Worm (Caenorhabditis elegans) whole organism, L3 larva: ENCODE measurements around the gene nhr-86.

Experiments
- aly-2 ChIP-seq: fragments of 150-350 bp; optimal IDR thresholded peaks from 2 replicates; lab custom pipeline; 2014; ENCODE audit warnings: missing biosample characterization, missing genetic modification characterization
- ceh-16 ChIP-seq: sonication (generic microtip); optimal IDR thresholded peaks from 2 replicates; lab custom pipeline; 2017; ENCODE audit warnings: missing biosample characterization, missing genetic modification characterization
- ceh-28 ChIP-seq: fragments of 150-350 bp; optimal IDR thresholded peaks from 2 replicates; lab custom pipeline; 2014; ENCODE audit warnings: missing biosample characterization, missing genetic modification reagents, missing genetic modification characterization
- ceh-9 ChIP-seq: sonication (generic microtip); optimal IDR thresholded peaks from 2 replicates; lab custom pipeline; 2018; ENCODE audit warnings: missing biosample characterization, missing genetic modification characterization
- egl-27 ChIP-seq: sonication (generic microtip); optimal IDR thresholded peaks from 4 replicates; lab custom pipeline; 2017; ENCODE audit warnings: missing biosample characterization, missing genetic modification reagents, missing genetic modification characterization
- hmg-11 ChIP-seq: sonication (generic microtip); optimal IDR thresholded peaks from 2 replicates; lab custom pipeline; 2016; ENCODE audit warnings: missing genetic modification characterization, missing compliant biosample characterization
- nhr-12 ChIP-seq: fragments of 150-350 bp; optimal IDR thresholded peaks from 2 replicates; lab custom pipeline; 2014; ENCODE audit warnings: missing biosample characterization, missing genetic modification characterization
- nhr-25 ChIP-seq: sonication (generic microtip); optimal IDR thresholded peaks from 2 replicates; lab custom pipeline; 2017; ENCODE audit warnings: missing biosample characterization, missing genetic modification characterization
- nhr-28 ChIP-seq: fragments of 150-350 bp; optimal IDR thresholded peaks from 2 replicates; lab custom pipeline; 2014; ENCODE audit warnings: missing biosample characterization, missing genetic modification characterization
- nhr-76 ChIP-seq: fragments of 150-350 bp; sonication (generic microtip); optimal IDR thresholded peaks from 5 replicates; lab custom pipeline; 2014; ENCODE audit warnings: missing biosample characterization, missing genetic modification characterization
- snpc-4 ChIP-seq: fragments of 150-350 bp; optimal IDR thresholded peaks from 2 replicates; lab custom pipeline; 2014; ENCODE audit warnings: missing biosample characterization, missing genetic modification characterization
- tbx-2 ChIP-seq: sonication (generic microtip); optimal IDR thresholded peaks from 2 replicates; lab custom pipeline; 2016; ENCODE audit warnings: mild to moderate bottlenecking, missing genetic modification characterization, missing compliant biosample characterization

ce11 chrV:2029877-2030276 is 36.8 kb downstream of the nhr-86 start, which contains the start of gene F59A7.12:
- TF ChIP-seq nhr-76 (tag; lab: Kevin White, UChicago) (no peak), nhr-25 (tag; lab: Kevin White, UChicago) (no peak), tbx-2 (no peak), ceh-9 (tag; lab: Kevin White, UChicago) (no peak), egl-27 (no peak), nhr-12 (no peak), ceh-28 (tag; lab: Kevin White, UChicago) (no peak), hmg-11 (tag; lab: Kevin White, UChicago) (no peak), snpc-4 (no peak), ceh-16 (tag; lab: Kevin White, UChicago) (no peak), nhr-28 (no peak), aly-2 (tag; lab: Kevin White, UChicago) (no peak)
